Worm (Caenorhabditis elegans) whole organism, L1 larva: ENCODE data around the gene bath-3.
"Not testable (repeated sequence)": the region's sequence is repeated elsewhere in the genome, so short reads cannot be mapped to it uniquely, and the experiment has no call there.

Experiments
- C04F5.9 ChIP-seq: sonication (generic microtip); optimal IDR thresholded peaks from 2 replicates; lab custom pipeline; 2016; ENCODE audit warnings: missing genetic modification characterization, missing compliant biosample characterization
- ama-1 ChIP-seq: fragments of 150-350 bp; optimal IDR thresholded peaks from 2 replicates; lab custom pipeline; 2014
- blmp-1 ChIP-seq: fragments of 150-350 bp; optimal IDR thresholded peaks from 2 replicates; lab custom pipeline; 2014; ENCODE audit warnings: missing biosample characterization, missing genetic modification characterization
- ceh-82 ChIP-seq, 3 experiments: fragments of 150-350 bp in 1 of 3; sonication (generic microtip) in 2 of 3; optimal IDR thresholded peaks; 2 replicates each; lab custom pipeline; 2014 to 2017; ENCODE audit warnings: missing biosample characterization in 3 of 3, missing genetic modification characterization in 3 of 3
- ceh-90 ChIP-seq: sonication (generic microtip); optimal IDR thresholded peaks from 2 replicates; lab custom pipeline; 2016; ENCODE audit warnings: missing genetic modification characterization, missing compliant biosample characterization
- efl-1 ChIP-seq, 4 experiments: fragments of 150-350 bp; optimal IDR thresholded peaks in 3 of 4; peaks in 1 of 4; 1 replicate in 1 of 4; 2 replicates in 3 of 4; lab custom pipeline; 2014; ENCODE audit warnings: missing biosample characterization in 2 of 4, missing genetic modification characterization in 2 of 4, missing genetic modification reagents in 2 of 4
- efl-3 ChIP-seq: fragments of 200-800 bp; sonication (Bioruptor generic); optimal IDR thresholded peaks from 2 replicates; lab custom pipeline; 2018; ENCODE audit warnings: mild to moderate bottlenecking, missing genetic modification characterization, missing compliant biosample characterization
- egl-13 ChIP-seq: sonication (generic microtip); optimal IDR thresholded peaks from 2 replicates; lab custom pipeline; 2016; ENCODE audit warnings: missing genotype, missing genetic modification reagents, missing genetic modification characterization, missing compliant biosample characterization
- ets-5 ChIP-seq: fragments of 200-800 bp; sonication (Bioruptor generic); IDR thresholded peaks from 2 replicates; pipeline ENCODE4 v1.3.6; 2022; ENCODE audit warnings: missing genetic modification characterization, missing compliant biosample characterization
- fkh-10 ChIP-seq: sonication (generic microtip); optimal IDR thresholded peaks from 2 replicates; lab custom pipeline; 2017; ENCODE audit warnings: missing biosample characterization, missing genetic modification reagents, missing genetic modification characterization
- fos-1 ChIP-seq: fragments of 150-350 bp; optimal IDR thresholded peaks from 2 replicates; lab custom pipeline; 2014; ENCODE audit warnings: missing biosample characterization, missing genetic modification characterization
- grh-1 ChIP-seq: fragments of 200-800 bp; sonication (Bioruptor generic); IDR thresholded peaks from 2 replicates; pipeline ENCODE4 v1.3.6; 2022; ENCODE audit warnings: missing genetic modification reagents, missing genetic modification characterization, missing compliant biosample characterization
- lin-13 ChIP-seq: fragments of 150-350 bp; optimal IDR thresholded peaks from 2 replicates; lab custom pipeline; 2014; ENCODE audit warnings: missing biosample characterization, missing genetic modification reagents, missing genetic modification characterization
- lin-14 ChIP-seq: fragments of 200-800 bp; sonication (Bioruptor generic); optimal IDR thresholded peaks from 2 replicates; lab custom pipeline; 2018; ENCODE audit warnings: mild to moderate bottlenecking, missing genetic modification characterization, moderate library complexity, missing compliant biosample characterization
- lin-35 ChIP-seq, 2 experiments: fragments of 150-350 bp; optimal IDR thresholded peaks; 2 replicates each; lab custom pipeline; 2014; ENCODE audit warnings: missing biosample characterization in 2 of 2, missing genetic modification characterization in 2 of 2, missing genetic modification reagents in 2 of 2
- lir-3 ChIP-seq: sonication (generic microtip); optimal IDR thresholded peaks from 2 replicates; lab custom pipeline; 2016; ENCODE audit warnings: mild to moderate bottlenecking, missing genetic modification characterization, moderate library complexity, missing compliant biosample characterization; ENCODE audit not compliant: poor library complexity
- lsy-2 ChIP-seq, 2 experiments: fragments of 150-350 bp; optimal IDR thresholded peaks; 2 replicates each; lab custom pipeline; 2014; ENCODE audit warnings: missing biosample characterization in 2 of 2, missing genetic modification characterization in 2 of 2
- mef-2 ChIP-seq: fragments of 150-350 bp; optimal IDR thresholded peaks from 2 replicates; lab custom pipeline; 2014; ENCODE audit warnings: missing biosample characterization, missing genetic modification characterization
- mep-1 ChIP-seq: fragments of 150-350 bp; optimal IDR thresholded peaks from 2 replicates; lab custom pipeline; 2014; ENCODE audit warnings: missing biosample characterization, missing genetic modification characterization
- nhr-237 ChIP-seq: fragments of 150-350 bp; optimal IDR thresholded peaks from 2 replicates; lab custom pipeline; 2014; ENCODE audit warnings: missing biosample characterization, missing genetic modification characterization
- nhr-28 ChIP-seq: fragments of 150-350 bp; optimal IDR thresholded peaks from 2 replicates; lab custom pipeline; 2014; ENCODE audit warnings: missing biosample characterization, missing genetic modification characterization
- nhr-47 ChIP-seq: sonication (generic microtip); optimal IDR thresholded peaks from 2 replicates; lab custom pipeline; 2016; ENCODE audit warnings: mild to moderate bottlenecking, missing genetic modification characterization, moderate library complexity, missing compliant biosample characterization
- nhr-85 ChIP-seq: sonication (generic microtip); peaks from one replicate; lab custom pipeline; 2016; ENCODE audit warnings: missing genetic modification characterization, inconsistent platforms, missing compliant biosample characterization
- pag-3 ChIP-seq: sonication (generic microtip); optimal IDR thresholded peaks from 2 replicates; lab custom pipeline; 2017; ENCODE audit warnings: missing genetic modification characterization, mild to moderate bottlenecking, missing compliant biosample characterization, antibody characterized with exemption, borderline replicate concordance; ENCODE audit not compliant: insufficient read depth
- pax-3 ChIP-seq: fragments of 200-800 bp; sonication (Bioruptor generic); optimal IDR thresholded peaks from 2 replicates; lab custom pipeline; 2018; ENCODE audit warnings: mild to moderate bottlenecking, missing genetic modification characterization, moderate library complexity, missing compliant biosample characterization
- pqm-1 ChIP-seq: sonication (generic microtip); optimal IDR thresholded peaks from 3 replicates; lab custom pipeline; 2017; ENCODE audit warnings: missing biosample characterization, missing genetic modification characterization
- rnt-1 ChIP-seq: sonication (generic microtip); optimal IDR thresholded peaks from 2 replicates; lab custom pipeline; 2016; ENCODE audit warnings: mild to moderate bottlenecking, missing genetic modification characterization, moderate library complexity, missing compliant biosample characterization
- swsn-7 ChIP-seq: sonication (generic microtip); optimal IDR thresholded peaks from 2 replicates; lab custom pipeline; 2016; ENCODE audit warnings: missing genetic modification characterization, missing compliant biosample characterization
- unc-130 ChIP-seq: fragments of 150-350 bp; optimal IDR thresholded peaks from 2 replicates; lab custom pipeline; 2017; ENCODE audit warnings: missing biosample characterization, missing genetic modification characterization, inconsistent platforms
- unc-62 ChIP-seq: fragments of 150-350 bp; optimal IDR thresholded peaks from 2 replicates; lab custom pipeline; 2014; ENCODE audit warnings: missing biosample characterization, missing genetic modification reagents, missing genetic modification characterization
- xbp-1 ChIP-seq: sonication (generic microtip); optimal IDR thresholded peaks from 2 replicates; lab custom pipeline; 2016; ENCODE audit warnings: missing genetic modification characterization, missing compliant biosample characterization
- zip-4 ChIP-seq: fragments of 200-800 bp; sonication (Bioruptor generic); optimal IDR thresholded peaks from 2 replicates; lab custom pipeline; 2018; ENCODE audit warnings: mild to moderate bottlenecking, missing genetic modification characterization, moderate library complexity, missing compliant biosample characterization
- ztf-11 ChIP-seq, 2 experiments: sonication (generic microtip); optimal IDR thresholded peaks; 2 replicates each; lab custom pipeline; 2016 to 2017; ENCODE audit warnings: missing genetic modification characterization in 2 of 2, missing biosample characterization in 1 of 2, missing compliant biosample characterization in 1 of 2
- ztf-4 ChIP-seq: fragments of 150-350 bp; optimal IDR thresholded peaks from 2 replicates; lab custom pipeline; 2014; ENCODE audit warnings: missing biosample characterization, missing genetic modification characterization

The bath-3 gene

ce11 chrII:2030367-2030766 is at the start of gene bath-3:
Gene bath-3, minus strand, starts transcription at chrII:2030467.
- TF ChIP-seq unc-62 (GFP tag; lab: Kevin White, UChicago) (no peak), swsn-7 (tag; lab: Kevin White, UChicago) (no peak), zip-4 (no peak), nhr-47 (no peak), lin-35 (GFP tag; optimal IDR thresholded peaks at IDR 0.05; lab: Kevin White, UChicago) (no peak)

ce11 chrII:2076467-2076866 is 46.2 kb upstream of the bath-3 start:
- TF ChIP-seq pag-3 (tag; lab: Kevin White, UChicago) = no peak
- no peak for TF ChIP-seq nhr-85
- TF ChIP-seq nhr-237 (tag; lab: Kevin White, UChicago) = no peak
- TF ChIP-seq efl-3 (GFP tag; lab: Kevin White, UChicago) = no peak
- no peak for TF ChIP-seq nhr-28
- TF ChIP-seq fos-1 (tag; lab: Kevin White, UChicago) = no peak
- no peak for TF ChIP-seq unc-130 (tag; lab: Kevin White, UChicago)
- no peak for TF ChIP-seq ztf-4 (tag; lab: Kevin White, UChicago)

- TF ChIP-seq ceh-82 (tag; optimal IDR thresholded peaks at IDR 0.05; lab: Kevin White, UChicago) (no peak), lir-3 (tag; lab: Kevin White, UChicago) (no peak), pax-3 (no peak), egl-13 (tag; lab: Kevin White, UChicago) (no peak), rnt-1 (no peak), ceh-90 (tag; lab: Kevin White, UChicago) (no peak), grh-1 (GFP tag; lab: Robert Waterston, UW) (no peak), C04F5.9 (tag; lab: Kevin White, UChicago) (no peak), lsy-2 (tag; optimal IDR thresholded peaks at IDR 0.05; lab: Kevin White, UChicago) (no peak), fkh-10 (GFP tag; lab: Kevin White, UChicago) (no peak), nhr-85 (no peak), lin-13 (GFP tag; lab: Kevin White, UChicago) (no peak), ets-5 (GFP tag; lab: Robert Waterston, UW) (no peak), ztf-11 (tag; optimal IDR thresholded peaks at IDR 0.05; lab: Kevin White, UChicago) (no peak), efl-1 (optimal IDR thresholded peaks at IDR 0.05; lab: Kevin White, UChicago) (no peak), efl-1 (GFP tag; optimal IDR thresholded peaks at IDR 0.05 in 1 of 2; lab: Kevin White, UChicago) (no peak), mef-2 (tag; lab: Kevin White, UChicago) (no peak), pqm-1 (tag; lab: Kevin White, UChicago) (no peak), lin-14 (GFP tag; lab: Kevin White, UChicago) (no peak), mep-1 (tag; lab: Kevin White, UChicago) (no peak), xbp-1 (tag; lab: Kevin White, UChicago) (no peak)
Measured at ce11 chrII:2075513-2075912, 45.2 kb upstream of the bath-3 start, which contains the start of gene F07E5.8. Gene F07E5.8, minus strand, starts transcription at chrII:2075613.

ce11 chrII:2071429-2071828 is 41.2 kb upstream of the bath-3 start, which contains the start of gene F07E5.7:
Gene F07E5.7, minus strand, starts transcription at chrII:2071529.
- TF ChIP-seq blmp-1 (tag; lab: Kevin White, UChicago) = peak; percentile 39
- no peak for TF ChIP-seq ama-1 (lab: Kevin White, UChicago)
- TF ChIP-seq, all 84 proteins: peak for 1

- not testable (repeated sequence) for TF ChIP-seq efl-1 (optimal IDR thresholded peaks at IDR 0.05; lab: Kevin White, UChicago)
- TF ChIP-seq efl-1 (GFP tag; optimal IDR thresholded peaks at IDR 0.05 in 1 of 2; lab: Kevin White, UChicago) = peak in 1 of 2 experiments; percentile 60
Measured at ce11 chrII:2067451-2068021, 37.3 kb upstream of the bath-3 start, which contains the start of gene F07E5.12. Gene F07E5.12, plus strand, starts transcription at chrII:2067971.
